Worm (Caenorhabditis elegans): ENCODE data around the gene T25D1.1.

The T25D1.1 gene

DNA sequence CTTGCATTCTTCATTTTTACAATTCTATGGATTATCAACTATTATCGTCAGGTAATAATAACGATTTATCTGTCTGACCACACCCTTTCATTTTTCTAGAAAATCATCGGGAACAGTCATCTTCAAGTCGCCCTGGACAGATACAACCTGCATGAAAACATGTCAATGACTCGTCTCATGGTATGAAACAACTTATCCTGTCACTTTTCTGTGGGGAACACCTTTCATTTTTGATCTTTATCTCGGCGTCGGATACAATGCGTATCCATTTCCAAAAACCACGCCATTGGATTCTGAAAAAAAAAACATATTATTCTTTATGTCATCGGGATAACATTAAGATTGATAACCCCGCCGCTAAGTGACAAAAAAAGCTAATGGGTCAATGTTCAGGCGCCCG is 41.3 kb downstream of the T25D1.1 start:
- TF ChIP-seq nfya-1 (tag; optimal IDR thresholded peaks at IDR 0.05) (no peak), hlh-6 (tag; optimal IDR thresholded peaks at IDR 0.05) (no peak), ceh-48 (tag; optimal IDR thresholded peaks at IDR 0.05) (no peak), pqm-1 (tag; optimal IDR thresholded peaks at IDR 0.05) (no peak), dve-1 (tag; optimal IDR thresholded peaks at IDR 0.05) (no peak), ceh-14 (tag; optimal IDR thresholded peaks at IDR 0.05) (no peak), unc-55 (GFP tag; optimal IDR thresholded peaks at IDR 0.05) (no peak)

- TF ChIP-seq elt-4 (tag; optimal IDR thresholded peaks at IDR 0.05), result no peak
- TF ChIP-seq pros-1 (tag; optimal IDR thresholded peaks at IDR 0.05), result no peak
- no peak for TF ChIP-seq C08G9.2 (tag; optimal IDR thresholded peaks at IDR 0.05)
- no peak for TF ChIP-seq tbx-2 (tag; optimal IDR thresholded peaks at IDR 0.05)
- no peak for TF ChIP-seq ceh-48 (tag; optimal IDR thresholded peaks at IDR 0.05)
- no peak for TF ChIP-seq ceh-34 (tag; optimal IDR thresholded peaks at IDR 0.05)
- TF ChIP-seq rnt-1 (tag; optimal IDR thresholded peaks at IDR 0.05), result no peak
- TF ChIP-seq unc-86 (tag; optimal IDR thresholded peaks at IDR 0.05), result no peak
- TF ChIP-seq ref-2 (tag; optimal IDR thresholded peaks at IDR 0.05), result no peak
Measured at ce11 chrX:16564515-16565285, 45.1 kb downstream of the T25D1.1 start.

DNA sequence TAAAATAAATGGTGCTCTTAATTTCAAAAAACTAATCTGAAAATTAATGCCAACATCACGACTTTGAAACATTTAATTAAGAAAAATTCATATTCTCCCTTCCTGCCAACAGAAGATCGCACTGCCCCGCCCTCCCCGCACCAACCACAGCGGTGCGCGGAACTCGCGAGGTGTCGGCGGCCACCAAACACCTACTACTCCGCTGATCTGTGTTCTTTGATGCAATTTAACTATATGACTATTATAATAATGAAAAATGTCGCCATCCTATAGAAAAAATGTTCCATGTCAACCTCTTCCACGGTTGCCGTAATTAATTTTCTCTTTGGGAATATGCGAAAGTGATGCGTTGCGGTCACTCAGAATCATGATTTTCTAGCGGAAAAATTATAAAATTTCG is 46.2 kb downstream of the T25D1.1 start:
- TF ChIP-seq Y22D7AL.16 (tag; optimal IDR thresholded peaks at IDR 0.05) (no peak), K09A11.1 (tag; optimal IDR thresholded peaks at IDR 0.05; ENCODE audit: insufficient read depth) (no peak), K02D7.2 (tag; optimal IDR thresholded peaks at IDR 0.05) (no peak), dve-1 (tag; optimal IDR thresholded peaks at IDR 0.05) (no peak)

DNA sequence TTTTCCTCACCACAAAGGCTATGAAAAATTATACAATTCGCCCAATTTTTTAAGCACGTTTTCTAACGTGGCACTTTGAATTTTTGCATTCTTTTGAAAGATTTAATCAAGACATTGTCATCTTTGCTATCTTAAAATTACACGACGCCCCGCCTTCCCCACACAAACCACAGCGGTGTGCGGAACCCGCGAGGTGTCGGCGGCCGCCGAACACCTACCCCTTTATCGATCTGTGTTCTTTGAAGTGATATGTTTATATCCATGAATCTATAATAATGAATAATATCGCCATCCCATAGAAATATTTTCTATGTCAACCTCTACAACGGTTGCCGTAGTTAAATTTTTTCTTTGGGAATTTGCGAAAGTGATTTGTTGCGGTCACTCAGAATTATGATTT is 46.7 kb downstream of the T25D1.1 start:
- no peak for TF ChIP-seq fkh-10 (GFP tag; optimal IDR thresholded peaks at IDR 0.05)

- TF ChIP-seq ets-4 (tag; optimal IDR thresholded peaks at IDR 0.05) (no peak), eyg-1 (tag; optimal IDR thresholded peaks at IDR 0.05) (no peak), unc-42 (tag; optimal IDR thresholded peaks at IDR 0.05) (no peak), mec-3 (tag; optimal IDR thresholded peaks at IDR 0.05; ENCODE audit: borderline replicate concordance) (no peak)
Measured at ce11 chrX:16571877-16572276, 52.3 kb downstream of the T25D1.1 start.

All from whole organism, late embryonic.